Worm (Caenorhabditis elegans) whole organism, L2 larva: Measurements from ENCODE around the gene oac-55.

Source experiments
- blmp-1 ChIP-seq: sonication (generic microtip); optimal IDR thresholded peaks from 2 replicates; lab custom pipeline; 2017; ENCODE audit warnings: missing genetic modification characterization, mild to moderate bottlenecking, missing compliant biosample characterization, antibody characterized with exemption, moderate library complexity; ENCODE audit not compliant: insufficient read depth
- sma-9 ChIP-seq, 2 experiments: fragments of 150-350 bp in 1 of 2; sonication (generic microtip) in 1 of 2; optimal IDR thresholded peaks; 2 replicates each; lab custom pipeline; 2014 to 2016; ENCODE audit warnings: missing genetic modification characterization in 2 of 2, mild to moderate bottlenecking in 1 of 2, missing biosample characterization in 1 of 2, missing compliant biosample characterization in 1 of 2, missing genetic modification reagents in 1 of 2, moderate library complexity in 1 of 2
- ztf-11 ChIP-seq: sonication (generic microtip); optimal IDR thresholded peaks from 2 replicates; lab custom pipeline; 2017; ENCODE audit warnings: missing biosample characterization, missing genetic modification characterization

- no peak for TF ChIP-seq ztf-11 (tag; lab: Kevin White, UChicago)
- no peak for TF ChIP-seq sma-9 (GFP tag; optimal IDR thresholded peaks at IDR 0.05; lab: Kevin White, UChicago)
- TF ChIP-seq sma-9 (tag; optimal IDR thresholded peaks at IDR 0.05; lab: Kevin White, UChicago) = no peak
- TF ChIP-seq blmp-1 = no peak
Measured at ce11 chrV:3812291-3812690, 51.4 kb downstream of the oac-55 start, which contains the start of gene scl-12.
